Worm (Caenorhabditis elegans): ENCODE measurements around the gene ccdc-47.

ccdc-47 gene

ce11 chrIII:3867378-3867904 is 49.3 kb upstream of the ccdc-47 start, which contains the start of gene rpl-3 (continued):
- peak; percentile 86 for TF ChIP-seq nhr-12 (tag; optimal IDR thresholded peaks at IDR 0.05)

ce11 chrIII:3867937-3868929 is 48.5 kb upstream of the ccdc-47 start:
- no peak for TF ChIP-seq C34F6.9 (tag; optimal IDR thresholded peaks at IDR 0.05)
- no peak for TF ChIP-seq lin-11 (tag; optimal IDR thresholded peaks at IDR 0.05)
- TF ChIP-seq nhr-11 (tag; optimal IDR thresholded peaks at IDR 0.05): no peak
- no peak for TF ChIP-seq ztf-11 (tag; optimal IDR thresholded peaks at IDR 0.05)
- no peak for TF ChIP-seq nhr-237 (tag; optimal IDR thresholded peaks at IDR 0.05)
- TF ChIP-seq fos-1 (tag; optimal IDR thresholded peaks at IDR 0.05): no peak
- no peak for TF ChIP-seq zag-1 (tag; optimal IDR thresholded peaks at IDR 0.05)
- no peak for TF ChIP-seq nhr-6 (tag; optimal IDR thresholded peaks at IDR 0.05)
- no peak for TF ChIP-seq dmd-4 (tag; optimal IDR thresholded peaks at IDR 0.05)
- TF ChIP-seq snpc-4 (tag; optimal IDR thresholded peaks at IDR 0.05): no peak
- no peak for TF ChIP-seq mdl-1 (tag; optimal IDR thresholded peaks at IDR 0.05)
- TF ChIP-seq elt-1 (tag; optimal IDR thresholded peaks at IDR 0.05): no peak
- TF ChIP-seq ceh-82 (tag; optimal IDR thresholded peaks at IDR 0.05): no peak
- no peak for TF ChIP-seq sma-3 (GFP tag; optimal IDR thresholded peaks at IDR 0.05)
- no peak for TF ChIP-seq skn-1 (tag; optimal IDR thresholded peaks at IDR 0.05)
- no peak for TF ChIP-seq nhr-129 (tag; optimal IDR thresholded peaks at IDR 0.05)
- no peak for TF ChIP-seq Y55F3AM.14 (GFP tag; optimal IDR thresholded peaks at IDR 0.05)
- no peak for TF ChIP-seq R02D3.7 (tag; optimal IDR thresholded peaks at IDR 0.05)

ce11 chrIII:3869292-3869781 is 47.4 kb upstream of the ccdc-47 start:
- no peak for TF ChIP-seq nhr-6 (tag; optimal IDR thresholded peaks at IDR 0.05)
- TF ChIP-seq lsy-2 (tag; optimal IDR thresholded peaks at IDR 0.05): no peak
- no peak for TF ChIP-seq nhr-23 (tag; optimal IDR thresholded peaks at IDR 0.05)
- TF ChIP-seq alr-1 (tag; optimal IDR thresholded peaks at IDR 0.05): no peak
- TF ChIP-seq ztf-11 (tag; optimal IDR thresholded peaks at IDR 0.05): no peak
- peak; percentile 37 for TF ChIP-seq Y55F3AM.14 (GFP tag; optimal IDR thresholded peaks at IDR 0.05)
- TF ChIP-seq sem-4 (tag; optimal IDR thresholded peaks at IDR 0.05): no peak
- peak; percentile 25 for TF ChIP-seq ztf-4 (tag; optimal IDR thresholded peaks at IDR 0.05)
- peak; percentile 36 for TF ChIP-seq fos-1 (tag; optimal IDR thresholded peaks at IDR 0.05)
- no peak for TF ChIP-seq nhr-11 (tag; optimal IDR thresholded peaks at IDR 0.05)
- no peak for TF ChIP-seq unc-39 (tag; optimal IDR thresholded peaks at IDR 0.05)
- peak; percentile 33 for TF ChIP-seq gmeb-1 (tag; optimal IDR thresholded peaks at IDR 0.05)
- TF ChIP-seq nhr-25 (tag; optimal IDR thresholded peaks at IDR 0.05): peak; percentile 48
- TF ChIP-seq mab-5 (tag; optimal IDR thresholded peaks at IDR 0.05): no peak
- TF ChIP-seq ama-1 (optimal IDR thresholded peaks at IDR 0.05): peak; percentile 19
- no peak for TF ChIP-seq skn-1 (tag; optimal IDR thresholded peaks at IDR 0.05)
- no peak for TF ChIP-seq blmp-1 (tag; optimal IDR thresholded peaks at IDR 0.05; ENCODE audit: insufficient read depth)
- TF ChIP-seq unc-62 (GFP tag; optimal IDR thresholded peaks at IDR 0.05): no peak
- TF ChIP-seq zag-1 (tag; optimal IDR thresholded peaks at IDR 0.05): no peak
- TF ChIP-seq nhr-21 (tag; optimal IDR thresholded peaks at IDR 0.05): peak; percentile 68
- TF ChIP-seq elt-1 (tag; optimal IDR thresholded peaks at IDR 0.05): no peak
- TF ChIP-seq aly-2 (tag; optimal IDR thresholded peaks at IDR 0.05): no peak
- TF ChIP-seq sma-3 (GFP tag; optimal IDR thresholded peaks at IDR 0.05): peak; percentile 17
- TF ChIP-seq crh-2 (tag; optimal IDR thresholded peaks at IDR 0.05): peak; percentile 12
- TF ChIP-seq C34F6.9 (tag; optimal IDR thresholded peaks at IDR 0.05): no peak
- TF ChIP-seq nhr-12 (tag; optimal IDR thresholded peaks at IDR 0.05): no peak

ce11 chrIII:3871763-3872486 is 44.8 kb upstream of the ccdc-47 start:
- TF ChIP-seq nhr-25 (tag; optimal IDR thresholded peaks at IDR 0.05) (peak; percentile 28), fos-1 (tag; optimal IDR thresholded peaks at IDR 0.05) (peak; percentile 55), lin-11 (tag; optimal IDR thresholded peaks at IDR 0.05) (no peak)
